Fruit fly (Drosophila melanogaster): ENCODE data around the gene thoc6.

DNA sequence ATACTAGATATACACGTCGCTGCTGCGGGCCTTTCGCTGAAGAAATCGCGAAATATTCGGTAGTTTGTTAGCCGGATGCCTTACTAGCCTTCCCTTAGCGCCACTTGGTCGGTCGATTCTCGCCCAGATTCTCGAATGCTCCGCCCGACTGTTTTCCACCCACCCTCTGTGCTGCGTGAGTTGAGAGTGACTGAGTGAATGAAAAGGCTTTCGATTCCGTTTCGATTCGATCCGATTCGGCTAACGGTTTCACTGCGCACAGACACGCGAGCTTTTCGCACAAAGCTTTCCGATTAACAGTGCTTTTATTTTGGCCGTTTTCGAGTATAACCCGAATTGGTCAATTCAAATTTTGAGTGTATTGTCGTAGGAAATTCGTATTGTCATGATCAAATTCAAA lies 10.2 kb upstream of the thoc6 start, which contains the start of gene Ak1:
- TF ChIP-seq Ets98B (GFP tag; IDR thresholded peaks at IDR 0.05): no peak
- no peak for TF ChIP-seq CG10348 (GFP tag; IDR thresholded peaks at IDR 0.05)
- TF ChIP-seq CG13204 (GFP tag; optimal IDR thresholded peaks at IDR 0.05): no peak
- TF ChIP-seq CG12605 (GFP tag; IDR thresholded peaks at IDR 0.05): no peak
- TF ChIP-seq CG14655 (GFP tag; optimal IDR thresholded peaks at IDR 0.05): no peak
- no peak for TF ChIP-seq CG8301 (tag; optimal IDR thresholded peaks at IDR 0.05)
- no peak for TF ChIP-seq rn (GFP tag; IDR thresholded peaks at IDR 0.05)
- TF ChIP-seq gl (tag; optimal IDR thresholded peaks at IDR 0.05): no peak
- no peak for TF ChIP-seq EcR (GFP tag; optimal IDR thresholded peaks at IDR 0.05)
- TF ChIP-seq CG17806 (tag; optimal IDR thresholded peaks at IDR 0.05): no peak

All from whole organism, pupa.